Worm (Caenorhabditis elegans): ENCODE measurements around the gene col-141.
A peak's percentile ranks its signal among the peaks of the same experiment; 100 is the strongest.

Gene col-141

DNA sequence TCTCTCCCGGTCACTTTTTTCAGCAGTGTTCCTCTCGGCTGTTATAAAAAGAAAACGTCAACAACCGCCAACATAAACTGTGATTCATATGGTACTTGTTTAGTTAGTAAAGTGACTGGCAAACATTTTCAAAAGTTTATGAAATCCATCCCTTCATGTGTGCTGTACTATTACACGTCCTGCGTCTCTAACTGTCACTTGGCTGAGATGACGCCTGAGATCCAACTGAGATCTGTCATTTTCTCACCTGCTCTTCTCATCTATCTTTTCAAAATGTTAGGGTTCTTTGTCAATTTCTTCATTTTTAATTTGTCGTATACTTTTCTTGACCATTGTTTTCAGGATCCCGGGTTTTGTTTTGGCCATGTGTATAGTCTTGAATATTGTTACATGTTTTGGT, 45.2 kb downstream of the col-141 start:
- TF ChIP-seq saeg-2 (GFP tag; IDR thresholded peaks at IDR 0.05) (no peak), cey-2 (tag; optimal IDR thresholded peaks at IDR 0.05; ENCODE audit: borderline replicate concordance, insufficient read depth) (no peak), unc-62 (GFP tag; optimal IDR thresholded peaks at IDR 0.05 in 1 of 2) (peak in 1 of 2 experiments; percentile 9), unc-62 (tag; optimal IDR thresholded peaks at IDR 0.05) (no peak), pha-4 (GFP tag; IDR thresholded peaks at IDR 0.05) (no peak), pha-4 (tag; optimal IDR thresholded peaks at IDR 0.05) (no peak), hmg-1.1 (GFP tag; IDR thresholded peaks at IDR 0.05) (0 out of 2 replicates have a peak, but pooled peaks have one; percentile 18), aha-1 (tag) (peak; percentile 26), lin-39 (tag; optimal IDR thresholded peaks at IDR 0.05) (no peak), jun-1 (tag; optimal IDR thresholded peaks at IDR 0.05) (no peak), lim-7 (GFP tag; IDR thresholded peaks at IDR 0.05) (no peak), lin-15B (tag; optimal IDR thresholded peaks at IDR 0.05) (no peak), gei-8 (GFP tag; optimal IDR thresholded peaks at IDR 0.05) (no peak)

ce11 chrV:6875795-6876194, 46.3 kb downstream of the col-141 start:
- no peak for TF ChIP-seq cey-2 (tag; optimal IDR thresholded peaks at IDR 0.05; ENCODE audit: borderline replicate concordance, insufficient read depth)
- no peak for TF ChIP-seq spr-3 (GFP tag; optimal IDR thresholded peaks at IDR 0.05)
- no peak for TF ChIP-seq daf-12 (tag; optimal IDR thresholded peaks at IDR 0.05)
- no peak for TF ChIP-seq jun-1 (tag; optimal IDR thresholded peaks at IDR 0.05)
- TF ChIP-seq mep-1 (tag; optimal IDR thresholded peaks at IDR 0.05): no peak
- no peak for TF ChIP-seq ceh-82 (tag; optimal IDR thresholded peaks at IDR 0.05)

- TF ChIP-seq fos-1 (tag; optimal IDR thresholded peaks at IDR 0.05): no peak
- no peak for TF ChIP-seq T26A8.4 (GFP tag; IDR thresholded peaks at IDR 0.05)
- no peak for TF ChIP-seq pha-4 (GFP tag; IDR thresholded peaks at IDR 0.05)
- peak; percentile 58 for TF ChIP-seq pha-4 (tag; optimal IDR thresholded peaks at IDR 0.05)
- TF ChIP-seq mxl-3 (GFP tag; optimal IDR thresholded peaks at IDR 0.05): peak; percentile 0
- TF ChIP-seq daf-16 (GFP tag; optimal IDR thresholded peaks at IDR 0.05): no peak
- no peak for TF ChIP-seq daf-16 (tag; optimal IDR thresholded peaks at IDR 0.05)
- TF ChIP-seq nhr-48 (tag; optimal IDR thresholded peaks at IDR 0.05): no peak
- no peak for TF ChIP-seq F10B5.3 (tag; optimal IDR thresholded peaks at IDR 0.05)
- TF ChIP-seq R02D3.7 (tag; optimal IDR thresholded peaks at IDR 0.05): no peak
- peak; percentile 19 for TF ChIP-seq mep-1 (tag; optimal IDR thresholded peaks at IDR 0.05)
- TF ChIP-seq D1046.2 (GFP tag; IDR thresholded peaks at IDR 0.05): no peak
- 0 out of 2 replicates have a peak, but pooled peaks have one; percentile 40 for TF ChIP-seq dmd-9 (GFP tag; IDR thresholded peaks at IDR 0.05)
- no peak for TF ChIP-seq ceh-44 (GFP tag; IDR thresholded peaks at IDR 0.05)
- TF ChIP-seq F37D6.2 (tag; optimal IDR thresholded peaks at IDR 0.05): no peak
- no peak for TF ChIP-seq Y48G9A.11 (GFP tag; IDR thresholded peaks at IDR 0.05)
- TF ChIP-seq hmg-1.1 (GFP tag; IDR thresholded peaks at IDR 0.05): peak; percentile 28; the same call in 1 of the 2 replicates
- TF ChIP-seq madf-9 (GFP tag; conservative IDR thresholded peaks at IDR 0.05): no peak
- TF ChIP-seq lsy-2 (tag; optimal IDR thresholded peaks at IDR 0.05): peak in 1 of 2 experiments; percentile 8
- TF ChIP-seq lir-3 (tag; optimal IDR thresholded peaks at IDR 0.05): no peak
- TF ChIP-seq unc-62 (GFP tag; optimal IDR thresholded peaks at IDR 0.05 in 1 of 2): peak in 1 of 2 experiments; percentile 95
- no peak for TF ChIP-seq unc-62 (tag; optimal IDR thresholded peaks at IDR 0.05)
- no peak for TF ChIP-seq ceh-32 (tag; optimal IDR thresholded peaks at IDR 0.05; ENCODE audit: poor library complexity)
- TF ChIP-seq mdt-29 (GFP tag; IDR thresholded peaks at IDR 0.05): no peak
These were observed 47.4 kb downstream of the col-141 start for ce11 chrV:6876763-6877515.

ce11 chrV:6878559-6878958, 49.1 kb downstream of the col-141 start:
- TF ChIP-seq nhr-41 (GFP tag; IDR thresholded peaks at IDR 0.05) (no peak), aha-1 (tag) (peak; percentile 67), lir-3 (tag; optimal IDR thresholded peaks at IDR 0.05) (no peak), hlh-11 (tag; optimal IDR thresholded peaks at IDR 0.05) (no peak), nhr-11 (tag; optimal IDR thresholded peaks at IDR 0.05) (no peak), D1046.2 (GFP tag; IDR thresholded peaks at IDR 0.05) (no peak), lsy-2 (tag; optimal IDR thresholded peaks at IDR 0.05) (no peak), mxl-2 (GFP tag; conservative IDR thresholded peaks at IDR 0.05) (no peak), F44E2.7 (GFP tag; IDR thresholded peaks at IDR 0.05) (no peak), madf-5 (GFP tag; IDR thresholded peaks at IDR 0.05) (no peak), zip-2 (tag; optimal IDR thresholded peaks at IDR 0.05) (no peak), nhr-237 (tag; optimal IDR thresholded peaks at IDR 0.05) (no peak), nhr-6 (tag; optimal IDR thresholded peaks at IDR 0.05) (no peak), unc-62 (GFP tag; optimal IDR thresholded peaks at IDR 0.05 in 1 of 2) (peak in 1 of 2 experiments; percentile 98), unc-62 (tag; optimal IDR thresholded peaks at IDR 0.05) (no peak), unc-39 (tag; optimal IDR thresholded peaks at IDR 0.05) (no peak), nhr-28 (tag; optimal IDR thresholded peaks at IDR 0.05) (no peak)

Measured in whole organism, L4 larva.